Worm (Caenorhabditis elegans) whole organism, L1 larva: ENCODE data around the gene cal-7.

ENCODE experiments used
- C16A3.4 ChIP-seq: fragments of 150-350 bp; optimal IDR thresholded peaks from 2 replicates; lab custom pipeline; 2014; ENCODE audit warnings: missing biosample characterization, missing genetic modification characterization
- C34B4.2 ChIP-seq: sonication (generic microtip); optimal IDR thresholded peaks from 2 replicates; lab custom pipeline; 2017; ENCODE audit warnings: mild to moderate bottlenecking, missing genetic modification characterization, missing compliant biosample characterization
- F16B12.6 ChIP-seq: fragments of 150-350 bp; optimal IDR thresholded peaks from 2 replicates; lab custom pipeline; 2014; ENCODE audit warnings: missing biosample characterization, missing genetic modification characterization
- aha-1 ChIP-seq: fragments of 150-350 bp; optimal IDR thresholded peaks from 2 replicates; lab custom pipeline; 2014; ENCODE audit warnings: missing biosample characterization, missing genetic modification characterization
- alr-1 ChIP-seq: fragments of 200-800 bp; sonication (Bioruptor generic); optimal IDR thresholded peaks from 2 replicates; lab custom pipeline; 2018; ENCODE audit warnings: borderline replicate concordance, mild to moderate bottlenecking, missing genetic modification characterization, missing compliant biosample characterization
- blmp-1 ChIP-seq: fragments of 150-350 bp; optimal IDR thresholded peaks from 2 replicates; lab custom pipeline; 2014; ENCODE audit warnings: missing biosample characterization, missing genetic modification characterization
- ceh-63 ChIP-seq: fragments of 200-800 bp; sonication (Bioruptor generic); optimal IDR thresholded peaks from 2 replicates; lab custom pipeline; 2018; ENCODE audit warnings: mild to moderate bottlenecking, missing genetic modification characterization, missing compliant biosample characterization
- ceh-82 ChIP-seq, 3 experiments: fragments of 150-350 bp in 1 of 3; sonication (generic microtip) in 2 of 3; optimal IDR thresholded peaks; 2 replicates each; lab custom pipeline; 2014 to 2017; ENCODE audit warnings: missing biosample characterization in 3 of 3, missing genetic modification characterization in 3 of 3
- ceh-88 ChIP-seq: fragments of 200-800 bp; sonication (Bioruptor generic); IDR thresholded peaks from 2 replicates; pipeline ENCODE4 v1.3.6; 2022; ENCODE audit warnings: missing genetic modification characterization, missing compliant biosample characterization
- ces-1 ChIP-seq: fragments of 150-350 bp; optimal IDR thresholded peaks from 2 replicates; lab custom pipeline; 2014; ENCODE audit warnings: missing biosample characterization, missing genetic modification reagents, missing genetic modification characterization
- efl-1 ChIP-seq, 4 experiments: fragments of 150-350 bp; optimal IDR thresholded peaks in 3 of 4; peaks in 1 of 4; 1 replicate in 1 of 4; 2 replicates in 3 of 4; lab custom pipeline; 2014; ENCODE audit warnings: missing biosample characterization in 2 of 4, missing genetic modification characterization in 2 of 4, missing genetic modification reagents in 2 of 4
- efl-3 ChIP-seq: fragments of 200-800 bp; sonication (Bioruptor generic); optimal IDR thresholded peaks from 2 replicates; lab custom pipeline; 2018; ENCODE audit warnings: mild to moderate bottlenecking, missing genetic modification characterization, missing compliant biosample characterization
- egl-13 ChIP-seq: sonication (generic microtip); optimal IDR thresholded peaks from 2 replicates; lab custom pipeline; 2016; ENCODE audit warnings: missing genotype, missing genetic modification reagents, missing genetic modification characterization, missing compliant biosample characterization
- elt-2 ChIP-seq: sonication (generic microtip); optimal IDR thresholded peaks from 2 replicates; lab custom pipeline; 2016; ENCODE audit warnings: missing genetic modification characterization, mild to moderate bottlenecking, inconsistent platforms, missing compliant biosample characterization, missing genetic modification reagents
- elt-3 ChIP-seq, 6 experiments: fragments of 150-350 bp in 1 of 6; sonication (generic microtip); optimal IDR thresholded peaks; 2 replicates each; lab custom pipeline; 2017 to 2018; ENCODE audit warnings: missing biosample characterization in 6 of 6, missing genetic modification characterization in 6 of 6, inconsistent platforms in 1 of 6
- fkh-4 ChIP-seq: sonication (generic microtip); optimal IDR thresholded peaks from 2 replicates; lab custom pipeline; 2016; ENCODE audit warnings: missing compliant biosample characterization, missing genetic modification characterization, borderline replicate concordance
- fkh-8 ChIP-seq: sonication (generic microtip); optimal IDR thresholded peaks from 2 replicates; lab custom pipeline; 2016; ENCODE audit warnings: mild to moderate bottlenecking, missing genetic modification characterization, missing compliant biosample characterization
- fos-1 ChIP-seq: fragments of 150-350 bp; optimal IDR thresholded peaks from 2 replicates; lab custom pipeline; 2014; ENCODE audit warnings: missing biosample characterization, missing genetic modification characterization
- hlh-17 ChIP-seq: fragments of 200-800 bp; sonication (Bioruptor generic); optimal IDR thresholded peaks from 2 replicates; lab custom pipeline; 2018; ENCODE audit warnings: missing genetic modification characterization, mild to moderate bottlenecking, missing compliant biosample characterization, moderate library complexity, borderline replicate concordance
- hlh-4 ChIP-seq: sonication (generic microtip); optimal IDR thresholded peaks from 2 replicates; lab custom pipeline; 2016; ENCODE audit warnings: mild to moderate bottlenecking, missing genetic modification characterization, missing compliant biosample characterization
- hpl-2 ChIP-seq: fragments of 150-350 bp; optimal IDR thresholded peaks from 2 replicates; lab custom pipeline; 2014; ENCODE audit warnings: missing biosample characterization, missing genetic modification reagents, missing genetic modification characterization
- irx-1 ChIP-seq: sonication (generic microtip); optimal IDR thresholded peaks from 2 replicates; lab custom pipeline; 2016; ENCODE audit warnings: missing genetic modification characterization, missing compliant biosample characterization
- jun-1 ChIP-seq: fragments of 150-350 bp; optimal IDR thresholded peaks from 2 replicates; lab custom pipeline; 2014; ENCODE audit warnings: missing biosample characterization, missing genetic modification reagents, missing genetic modification characterization
- lin-14 ChIP-seq: fragments of 200-800 bp; sonication (Bioruptor generic); optimal IDR thresholded peaks from 2 replicates; lab custom pipeline; 2018; ENCODE audit warnings: mild to moderate bottlenecking, missing genetic modification characterization, moderate library complexity, missing compliant biosample characterization
- lin-15B ChIP-seq: fragments of 150-350 bp; sonication (generic microtip); optimal IDR thresholded peaks from 3 replicates; lab custom pipeline; 2014; ENCODE audit warnings: missing biosample characterization, missing genetic modification characterization
- lin-39 ChIP-seq: fragments of 150-350 bp; optimal IDR thresholded peaks from 2 replicates; lab custom pipeline; 2014; ENCODE audit warnings: missing biosample characterization, missing genetic modification reagents, missing genetic modification characterization
- lsy-2 ChIP-seq, 2 experiments: fragments of 150-350 bp; optimal IDR thresholded peaks; 2 replicates each; lab custom pipeline; 2014; ENCODE audit warnings: missing biosample characterization in 2 of 2, missing genetic modification characterization in 2 of 2
- mab-9 ChIP-seq: fragments of 200-800 bp; sonication (Bioruptor generic); IDR thresholded peaks from 2 replicates; pipeline ENCODE4 v1.3.6; 2022; ENCODE audit warnings: missing genetic modification reagents, missing genetic modification characterization, missing compliant biosample characterization
- mdl-1 ChIP-seq, 2 experiments: fragments of 150-350 bp; optimal IDR thresholded peaks; 2 replicates each; lab custom pipeline; 2014 to 2017; ENCODE audit warnings: missing biosample characterization in 2 of 2, missing genetic modification characterization in 2 of 2, inconsistent platforms in 1 of 2
- mep-1 ChIP-seq: fragments of 150-350 bp; optimal IDR thresholded peaks from 2 replicates; lab custom pipeline; 2014; ENCODE audit warnings: missing biosample characterization, missing genetic modification characterization
- nhr-11 ChIP-seq: fragments of 150-350 bp; optimal IDR thresholded peaks from 2 replicates; lab custom pipeline; 2014; ENCODE audit warnings: missing biosample characterization, missing genetic modification characterization
- nhr-19 ChIP-seq: fragments of 200-800 bp; sonication (Bioruptor generic); conservative IDR thresholded peaks from 2 replicates; pipeline ENCODE4 v1.3.6; 2022; ENCODE audit warnings: missing genetic modification characterization, missing compliant biosample characterization
- nhr-237 ChIP-seq: fragments of 150-350 bp; optimal IDR thresholded peaks from 2 replicates; lab custom pipeline; 2014; ENCODE audit warnings: missing biosample characterization, missing genetic modification characterization
- nhr-28 ChIP-seq: fragments of 150-350 bp; optimal IDR thresholded peaks from 2 replicates; lab custom pipeline; 2014; ENCODE audit warnings: missing biosample characterization, missing genetic modification characterization
- nhr-71 ChIP-seq: sonication (generic microtip); optimal IDR thresholded peaks from 2 replicates; lab custom pipeline; 2016; ENCODE audit warnings: mild to moderate bottlenecking, missing genetic modification characterization, moderate library complexity, missing compliant biosample characterization
- nhr-85 ChIP-seq: sonication (generic microtip); peaks from one replicate; lab custom pipeline; 2016; ENCODE audit warnings: missing genetic modification characterization, inconsistent platforms, missing compliant biosample characterization
- pag-3 ChIP-seq: sonication (generic microtip); optimal IDR thresholded peaks from 2 replicates; lab custom pipeline; 2017; ENCODE audit warnings: missing genetic modification characterization, mild to moderate bottlenecking, missing compliant biosample characterization, antibody characterized with exemption, borderline replicate concordance; ENCODE audit not compliant: insufficient read depth
- pax-3 ChIP-seq: fragments of 200-800 bp; sonication (Bioruptor generic); optimal IDR thresholded peaks from 2 replicates; lab custom pipeline; 2018; ENCODE audit warnings: mild to moderate bottlenecking, missing genetic modification characterization, moderate library complexity, missing compliant biosample characterization
- rnt-1 ChIP-seq: sonication (generic microtip); optimal IDR thresholded peaks from 2 replicates; lab custom pipeline; 2016; ENCODE audit warnings: mild to moderate bottlenecking, missing genetic modification characterization, moderate library complexity, missing compliant biosample characterization
- snpc-4 ChIP-seq: fragments of 150-350 bp; optimal IDR thresholded peaks from 2 replicates; lab custom pipeline; 2014; ENCODE audit warnings: missing biosample characterization, missing genetic modification characterization
- snu-23 ChIP-seq: sonication (generic microtip); optimal IDR thresholded peaks from 2 replicates; lab custom pipeline; 2016; ENCODE audit warnings: missing genetic modification characterization, missing compliant biosample characterization
- sox-4 ChIP-seq: sonication (generic microtip); optimal IDR thresholded peaks from 2 replicates; lab custom pipeline; 2016; ENCODE audit warnings: missing genetic modification characterization, missing compliant biosample characterization
- tbx-2 ChIP-seq: sonication (generic microtip); optimal IDR thresholded peaks from 2 replicates; lab custom pipeline; 2016; ENCODE audit warnings: missing genetic modification characterization, missing compliant biosample characterization
- unc-86 ChIP-seq: sonication (generic microtip); optimal IDR thresholded peaks from 2 replicates; lab custom pipeline; 2016; ENCODE audit warnings: missing genetic modification characterization, missing compliant biosample characterization
- unc-98 ChIP-seq: fragments of 200-800 bp; sonication (Bioruptor generic); IDR thresholded peaks from 2 replicates; pipeline ENCODE4 v1.3.6; 2022; ENCODE audit warnings: missing genetic modification characterization, missing compliant biosample characterization
- vab-15 ChIP-seq: sonication (generic microtip); optimal IDR thresholded peaks from 2 replicates; lab custom pipeline; 2017; ENCODE audit warnings: missing genotype, mild to moderate bottlenecking, missing genetic modification characterization, missing compliant biosample characterization
- zag-1 ChIP-seq: fragments of 150-350 bp; optimal IDR thresholded peaks from 2 replicates; lab custom pipeline; 2014; ENCODE audit warnings: missing biosample characterization, missing genetic modification characterization
- ztf-11 ChIP-seq, 2 experiments: sonication (generic microtip); optimal IDR thresholded peaks; 2 replicates each; lab custom pipeline; 2016 to 2017; ENCODE audit warnings: missing genetic modification characterization in 2 of 2, missing biosample characterization in 1 of 2, missing compliant biosample characterization in 1 of 2

The cal-7 gene

DNA sequence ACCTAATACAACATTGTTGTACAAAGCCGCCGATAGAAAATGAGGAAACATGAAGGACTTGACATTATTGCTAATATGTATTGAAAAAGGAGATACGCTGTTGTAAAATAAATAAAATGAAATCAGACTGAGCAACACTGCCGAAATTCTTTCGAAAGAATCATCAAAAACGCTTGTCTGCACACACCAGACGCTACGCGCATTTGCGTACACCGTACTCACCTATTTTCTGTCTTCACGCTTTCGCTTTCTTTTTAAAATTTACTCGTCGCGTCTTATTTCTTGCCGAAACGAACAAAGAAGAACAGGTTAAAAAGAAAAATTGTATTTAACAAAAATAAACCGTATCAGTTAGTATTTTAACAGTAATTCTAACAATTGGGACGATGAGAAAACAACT is 43.2 kb upstream of the cal-7 start (continued):
- TF ChIP-seq pag-3 (tag; lab: Kevin White, UChicago) (no peak), blmp-1 (tag; lab: Kevin White, UChicago) (peak; percentile 99), mdl-1 (tag; optimal IDR thresholded peaks at IDR 0.05; lab: Kevin White, UChicago) (peak in 1 of 2 experiments; percentile 40), fkh-8 (no peak), ceh-82 (tag; optimal IDR thresholded peaks at IDR 0.05; lab: Kevin White, UChicago) (peak in 1 of 3 experiments; percentile 59), C16A3.4 (tag; lab: Kevin White, UChicago) (peak; percentile 52), nhr-19 (GFP tag; lab: Robert Waterston, UW) (peak; percentile 21; the same call in 1 of the 2 replicates), lin-39 (tag; lab: Kevin White, UChicago) (peak; percentile 4), lsy-2 (tag; optimal IDR thresholded peaks at IDR 0.05; lab: Kevin White, UChicago) (peak; percentile 73 to 94), C34B4.2 (tag; lab: Kevin White, UChicago) (no peak), efl-1 (optimal IDR thresholded peaks at IDR 0.05; lab: Kevin White, UChicago) (peak; percentile 33 to 55), efl-1 (GFP tag; optimal IDR thresholded peaks at IDR 0.05 in 1 of 2; lab: Kevin White, UChicago) (peak; percentile 50 to 94)

DNA sequence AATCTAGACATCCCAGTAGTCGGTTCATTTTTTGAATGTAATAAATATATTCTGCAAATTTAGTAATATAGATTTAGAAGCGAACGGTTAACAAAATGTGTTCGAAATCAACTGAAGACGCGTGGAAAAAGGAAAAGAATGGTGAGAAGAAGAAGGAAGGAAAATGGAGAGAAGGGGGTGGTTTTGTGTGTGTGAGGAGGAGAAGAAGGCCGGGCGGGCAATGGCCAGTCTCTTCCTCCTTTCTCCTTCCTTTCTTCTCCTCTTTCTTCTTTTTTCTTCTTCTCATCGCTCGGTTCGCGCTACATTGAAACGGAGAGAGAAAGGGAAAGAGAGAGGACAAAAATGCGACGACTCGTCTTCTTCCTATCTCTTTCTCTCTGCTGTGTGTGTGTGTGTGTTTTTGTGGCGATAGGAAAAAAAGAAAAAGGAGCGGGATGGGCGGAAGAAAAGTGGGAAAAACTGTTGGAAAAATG is 41.8 kb upstream of the cal-7 start, which contains the start of gene ztf-9:
Gene ztf-9 (minus strand): TSS at position 51 of the 473 bp plus-strand sequence.
- TF ChIP-seq tbx-2 (peak; percentile 43), hpl-2 (GFP tag; lab: Kevin White, UChicago) (no peak), nhr-11 (tag; lab: Kevin White, UChicago) (no peak), zag-1 (no peak), alr-1 (tag; lab: Kevin White, UChicago) (no peak), lin-15B (tag; lab: Kevin White, UChicago) (no peak), hlh-4 (tag; lab: Kevin White, UChicago) (no peak), nhr-28 (tag; lab: Kevin White, UChicago) (no peak), mab-9 (GFP tag; lab: Robert Waterston, UW) (no peak), snpc-4 (tag; lab: Kevin White, UChicago) (no peak), lsy-2 (tag; optimal IDR thresholded peaks at IDR 0.05; lab: Kevin White, UChicago) (peak in 1 of 2 experiments; percentile 76), jun-1 (tag; lab: Kevin White, UChicago) (peak; percentile 6), mep-1 (peak; percentile 78), egl-13 (tag; lab: Kevin White, UChicago) (no peak), efl-3 (GFP tag; lab: Kevin White, UChicago) (no peak), lin-14 (GFP tag; lab: Kevin White, UChicago) (peak; percentile 87), nhr-237 (no peak), aha-1 (tag; lab: Kevin White, UChicago) (no peak), nhr-85 (tag; lab: Kevin White, UChicago) (no peak), unc-86 (tag; lab: Kevin White, UChicago) (no peak), efl-1 (optimal IDR thresholded peaks at IDR 0.05; lab: Kevin White, UChicago) (peak; percentile 30), efl-1 (GFP tag; optimal IDR thresholded peaks at IDR 0.05 in 1 of 2; lab: Kevin White, UChicago) (peak in 1 of 2 experiments; percentile 83), pax-3 (no peak), rnt-1 (tag; lab: Kevin White, UChicago) (peak; percentile 50), sox-4 (no peak), hlh-17 (GFP tag; lab: Kevin White, UChicago) (no peak), fos-1 (tag; lab: Kevin White, UChicago) (peak; percentile 13), nhr-71 (tag; lab: Kevin White, UChicago) (peak; percentile 40), ceh-88 (GFP tag; lab: Robert Waterston, UW) (no peak), snu-23 (peak; percentile 59), ces-1 (no peak), elt-3 (tag; optimal IDR thresholded peaks at IDR 0.05; lab: Kevin White, UChicago) (peak in 2 of 6 experiments; percentile 32 to 35), fkh-4 (tag; lab: Kevin White, UChicago) (no peak), elt-2 (tag; lab: Kevin White, UChicago) (peak; percentile 30), vab-15 (no peak), unc-98 (GFP tag; lab: Robert Waterston, UW) (no peak), nhr-19 (GFP tag; lab: Robert Waterston, UW) (no peak), lin-39 (tag; lab: Kevin White, UChicago) (no peak), ceh-63 (GFP tag; lab: Kevin White, UChicago) (no peak), F16B12.6 (tag; lab: Kevin White, UChicago) (peak; percentile 58), mdl-1 (tag; optimal IDR thresholded peaks at IDR 0.05; lab: Kevin White, UChicago) (no peak), fkh-8 (no peak), ztf-11 (tag; optimal IDR thresholded peaks at IDR 0.05; lab: Kevin White, UChicago) (no peak), irx-1 (peak; percentile 16)
